Fruit fly (Drosophila melanogaster) whole organism, prepupa: ENCODE measurements around the gene P5CDh1.

Experiments
- Blimp-1 ChIP-seq: fragments of 200-800 bp; sonication (Bioruptor generic); optimal IDR thresholded peaks from 3 replicates; lab custom pipeline; 2017; ENCODE audit warnings: missing biosample characterization, missing genetic modification characterization, mild to moderate bottlenecking, moderate library complexity, missing genetic modification reagents
- CG10631 ChIP-seq: fragments of 200-800 bp; sonication (Bioruptor generic); optimal IDR thresholded peaks from 2 replicates; lab custom pipeline; 2016; ENCODE audit warnings: missing biosample characterization, missing genetic modification characterization
- CG10669 ChIP-seq: fragments of 200-800 bp; sonication (Bioruptor generic); optimal IDR thresholded peaks from 3 replicates; lab custom pipeline; 2018; ENCODE audit warnings: missing biosample characterization, mild to moderate bottlenecking, missing genetic modification characterization, moderate library complexity
- CG11902 ChIP-seq: fragments of 200-800 bp; sonication (Bioruptor generic); optimal IDR thresholded peaks from 3 replicates; lab custom pipeline; 2016; ENCODE audit warnings: missing biosample characterization, missing genetic modification characterization
- CG1621 ChIP-seq: fragments of 200-800 bp; sonication (Bioruptor generic); optimal IDR thresholded peaks from 3 replicates; lab custom pipeline; 2018; ENCODE audit warnings: missing biosample characterization, mild to moderate bottlenecking, missing genetic modification characterization
- CG3032 ChIP-seq: fragments of 200-800 bp; optimal IDR thresholded peaks from 2 replicates; lab custom pipeline; 2019; ENCODE audit warnings: missing biosample characterization, mild to moderate bottlenecking, missing genetic modification characterization, moderate library complexity
- CG32006 ChIP-seq: fragments of 200-800 bp; sonication (Bioruptor generic); optimal IDR thresholded peaks from 3 replicates; lab custom pipeline; 2017; ENCODE audit warnings: missing biosample characterization, mild to moderate bottlenecking, missing genetic modification characterization
- CG3919 ChIP-seq: fragments of 200-800 bp; sonication (Bioruptor generic); optimal IDR thresholded peaks from 3 replicates; lab custom pipeline; 2016; ENCODE audit warnings: missing biosample characterization, missing genetic modification characterization
- CG4318 ChIP-seq: fragments of 200-800 bp; sonication (Bioruptor generic); optimal IDR thresholded peaks from 3 replicates; lab custom pipeline; 2017; ENCODE audit warnings: missing biosample characterization, mild to moderate bottlenecking, missing genetic modification characterization
- CG6163 ChIP-seq: fragments of 200-800 bp; sonication (Bioruptor generic); IDR thresholded peaks from 3 replicates; pipeline ENCODE4 v1.3.6; 2022; ENCODE audit warnings: missing biosample characterization, missing genetic modification characterization
- CG6276 ChIP-seq: fragments of 200-800 bp; sonication (Bioruptor generic); optimal IDR thresholded peaks from 2 replicates; lab custom pipeline; 2017; ENCODE audit warnings: missing biosample characterization, mild to moderate bottlenecking, missing genetic modification characterization
- CG6808 ChIP-seq: fragments of 200-800 bp; sonication (Bioruptor generic); optimal IDR thresholded peaks from 3 replicates; lab custom pipeline; 2017; ENCODE audit warnings: missing biosample characterization, missing genetic modification characterization, mild to moderate bottlenecking, moderate library complexity, missing genetic modification reagents
- CG6854 ChIP-seq: fragments of 200-800 bp; sonication (Bioruptor generic); optimal IDR thresholded peaks from 2 replicates; lab custom pipeline; 2017; ENCODE audit warnings: missing biosample characterization, mild to moderate bottlenecking, missing genetic modification characterization
- CG8119 ChIP-seq: fragments of 200-800 bp; sonication (Bioruptor generic); IDR thresholded peaks from 3 replicates; pipeline ENCODE4 v1.3.6; 2022; ENCODE audit warnings: missing biosample characterization, missing genetic modification characterization
- CG8319 ChIP-seq: fragments of 200-800 bp; sonication (Bioruptor generic); optimal IDR thresholded peaks from 3 replicates; lab custom pipeline; 2016; ENCODE audit warnings: missing biosample characterization, missing genetic modification characterization
- CG8632 ChIP-seq: fragments of 200-800 bp; sonication (Bioruptor generic); optimal IDR thresholded peaks from 3 replicates; lab custom pipeline; 2016; ENCODE audit warnings: missing biosample characterization, missing genetic modification characterization
- Eip75B ChIP-seq: fragments of 200-800 bp; sonication (Bioruptor generic); optimal IDR thresholded peaks from 3 replicates; lab custom pipeline; 2016; ENCODE audit warnings: missing biosample characterization, missing genetic modification characterization
- Eip78C ChIP-seq: fragments of 200-800 bp; sonication (Bioruptor generic); peaks from one replicate; lab custom pipeline; 2016; ENCODE audit warnings: missing biosample characterization, missing genetic modification characterization
- Ets21C ChIP-seq: fragments of 200-800 bp; sonication (Bioruptor generic); optimal IDR thresholded peaks from 3 replicates; lab custom pipeline; 2016; ENCODE audit warnings: missing biosample characterization, missing genetic modification characterization
- Ets96B ChIP-seq: fragments of 200-800 bp; optimal IDR thresholded peaks from 2 replicates; lab custom pipeline; 2019; ENCODE audit warnings: missing biosample characterization, mild to moderate bottlenecking, missing genetic modification characterization, moderate library complexity
- Hr38 ChIP-seq: sonication (Bioruptor generic); optimal IDR thresholded peaks from 2 replicates; lab custom pipeline; 2016; ENCODE audit warnings: missing biosample characterization, missing genetic modification characterization
- Hr4 ChIP-seq: fragments of 200-800 bp; sonication (Bioruptor generic); optimal IDR thresholded peaks from 3 replicates; lab custom pipeline; 2016; ENCODE audit warnings: missing biosample characterization, missing genetic modification characterization
- OdsH ChIP-seq: fragments of 200-800 bp; sonication (Bioruptor generic); optimal IDR thresholded peaks from 3 replicates; lab custom pipeline; 2016; ENCODE audit warnings: missing biosample characterization, missing genetic modification characterization
- Sox102F ChIP-seq: fragments of 200-800 bp; sonication (Bioruptor generic); optimal IDR thresholded peaks from 2 replicates; lab custom pipeline; 2016; ENCODE audit warnings: missing biosample characterization, mild to moderate bottlenecking, missing genetic modification characterization
- Sox14 ChIP-seq: fragments of 200-800 bp; sonication (Bioruptor generic); optimal IDR thresholded peaks from 3 replicates; lab custom pipeline; 2016; ENCODE audit warnings: missing biosample characterization, missing genetic modification characterization
- Sox15 ChIP-seq: fragments of 200-800 bp; sonication (Bioruptor generic); optimal IDR thresholded peaks from 3 replicates; lab custom pipeline; 2016; ENCODE audit warnings: missing biosample characterization, missing genetic modification characterization
- dac ChIP-seq: fragments of 200-800 bp; sonication (Bioruptor generic); optimal IDR thresholded peaks from 2 replicates; lab custom pipeline; 2017; ENCODE audit warnings: missing biosample characterization, mild to moderate bottlenecking, missing genetic modification characterization
- dsx ChIP-seq: fragments of 200-800 bp; optimal IDR thresholded peaks from 3 replicates; lab custom pipeline; 2019; ENCODE audit warnings: missing biosample characterization, mild to moderate bottlenecking, missing genetic modification characterization, moderate library complexity; ENCODE audit not compliant: poor library complexity, severe bottlenecking
- eg ChIP-seq: fragments of 200-800 bp; sonication (Bioruptor generic); IDR thresholded peaks from 3 replicates; pipeline ENCODE4 v1.3.6; 2022; ENCODE audit warnings: missing biosample characterization, missing genetic modification characterization
- esn ChIP-seq: fragments of 200-800 bp; sonication (Bioruptor generic); optimal IDR thresholded peaks from 2 replicates; lab custom pipeline; 2016; ENCODE audit warnings: missing biosample characterization, mild to moderate bottlenecking, missing genetic modification characterization, moderate library complexity
- fd59A ChIP-seq: fragments of 200-800 bp; sonication (Bioruptor generic); optimal IDR thresholded peaks from 2 replicates; lab custom pipeline; 2017; ENCODE audit warnings: missing biosample characterization, mild to moderate bottlenecking, missing genetic modification characterization, missing genetic modification reagents
- fd85E ChIP-seq: fragments of 200-800 bp; sonication (Bioruptor generic); optimal IDR thresholded peaks from 3 replicates; lab custom pipeline; 2016; ENCODE audit warnings: missing biosample characterization, missing genetic modification characterization
- lz ChIP-seq: fragments of 200-800 bp; sonication (Bioruptor generic); optimal IDR thresholded peaks from 3 replicates; lab custom pipeline; 2016; ENCODE audit warnings: missing biosample characterization, missing genetic modification characterization
- svp ChIP-seq: fragments of 200-800 bp; sonication (Bioruptor generic); peaks from one replicate; lab custom pipeline; 2016; ENCODE audit warnings: missing biosample characterization, missing genetic modification characterization

The P5CDh1 gene

dm6 chr3L:21844488-21844887 lies 3.3 kb upstream of the P5CDh1 start, which contains the start of gene mub:
Gene mub, plus strand, starts transcription at chr3L:21844788.
- TF ChIP-seq lz (GFP tag; lab: Kevin White, UChicago) (no peak), eg (GFP tag; lab: Robert Waterston, UW) (peak; percentile 15; the same call in 1 of the 3 replicates), CG6808 (no peak), fd85E (GFP tag; lab: Kevin White, UChicago) (no peak), CG3032 (tag; lab: Kevin White, UChicago) (no peak), Eip78C (GFP tag; lab: Kevin White, UChicago) (peak; percentile 11)

dm6 chr3L:21843307-21843706 lies 2.2 kb upstream of the P5CDh1 start:
- no peak for TF ChIP-seq Eip75B (GFP tag; lab: Kevin White, UChicago)
- no peak for TF ChIP-seq CG8632 (GFP tag; lab: Kevin White, UChicago)
- TF ChIP-seq Eip78C (GFP tag; lab: Kevin White, UChicago) = peak; percentile 33
- peak; percentile 11; the same call in 1 of the 3 replicates for TF ChIP-seq eg (GFP tag; lab: Robert Waterston, UW)
- 0 out of 3 replicates have a peak, but pooled peaks have one; percentile 9 for TF ChIP-seq CG6163 (GFP tag; lab: Robert Waterston, UW)
- TF ChIP-seq esn (GFP tag; lab: Kevin White, UChicago) = no peak
- TF ChIP-seq fd59A = no peak
- TF ChIP-seq dac (GFP tag; lab: Kevin White, UChicago) = no peak
- no peak for TF ChIP-seq CG3032 (tag; lab: Kevin White, UChicago)
- no peak for TF ChIP-seq CG1621 (tag; lab: Kevin White, UChicago)
- TF ChIP-seq Ets96B = no peak
- TF ChIP-seq CG32006 (GFP tag; lab: Kevin White, UChicago) = no peak
- TF ChIP-seq Blimp-1 = no peak

dm6 chr3L:21842286-21842685 lies 1.1 kb upstream of the P5CDh1 start, which contains the start of gene CG14563:
Gene CG14563, minus strand, starts transcription at chr3L:21842386.
- no peak for TF ChIP-seq CG11902 (GFP tag; lab: Kevin White, UChicago)
- no peak for TF ChIP-seq CG6854 (GFP tag; lab: Kevin White, UChicago)
- no peak for TF ChIP-seq CG8319 (GFP tag; lab: Kevin White, UChicago)
- no peak for TF ChIP-seq esn (GFP tag; lab: Kevin White, UChicago)
- no peak for TF ChIP-seq Eip78C (GFP tag; lab: Kevin White, UChicago)
- no peak for TF ChIP-seq Hr38 (GFP tag; lab: Kevin White, UChicago)
- TF ChIP-seq Sox15 = no peak
- no peak for TF ChIP-seq Sox14
- TF ChIP-seq svp (GFP tag; lab: Kevin White, UChicago) = no peak
- TF ChIP-seq CG8119 (GFP tag; lab: Robert Waterston, UW) = no peak
- no peak for TF ChIP-seq CG10631 (GFP tag; lab: Kevin White, UChicago)
- no peak for TF ChIP-seq Blimp-1
- TF ChIP-seq dac (GFP tag; lab: Kevin White, UChicago) = no peak
- TF ChIP-seq Ets21C (GFP tag; lab: Kevin White, UChicago) = no peak
- TF ChIP-seq Sox102F = no peak
- no peak for TF ChIP-seq CG3919 (GFP tag; lab: Kevin White, UChicago)
- TF ChIP-seq Hr4 (GFP tag; lab: Kevin White, UChicago) = no peak
- TF ChIP-seq CG3032 (tag; lab: Kevin White, UChicago) = no peak
- TF ChIP-seq OdsH (GFP tag; lab: Kevin White, UChicago) = no peak
- no peak for TF ChIP-seq dsx

dm6 chr3L:21840642-21840987 lies 541 bp downstream of the P5CDh1 start:
- TF ChIP-seq CG4318 (GFP tag; lab: Kevin White, UChicago) (no peak), CG6163 (GFP tag; lab: Robert Waterston, UW) (no peak), CG10669 (GFP tag; lab: Kevin White, UChicago) (no peak), Sox15 (no peak), CG6276 (GFP tag; lab: Kevin White, UChicago) (no peak), Hr4 (GFP tag; lab: Kevin White, UChicago) (no peak), fd85E (GFP tag; lab: Kevin White, UChicago) (no peak)
